Fruit fly (Drosophila melanogaster): Measurements from ENCODE around the gene gry.

Gene gry

dm6 chr3L:3184104-3184503, 14.8 kb upstream of the gry start, which contains the start of gene CG42494:
Gene CG42494 (plus strand): TSS chr3L:3184404.
- TF ChIP-seq CG17801 (GFP tag; optimal IDR thresholded peaks at IDR 0.05; ENCODE audit: partially characterized antibody), result no peak

dm6 chr3L:3186364-3186763, 12.5 kb upstream of the gry start, which contains the start of gene CG32284:
Gene CG32284 (plus strand): TSS chr3L:3186664.
- no peak for TF ChIP-seq CG17801 (GFP tag; optimal IDR thresholded peaks at IDR 0.05; ENCODE audit: partially characterized antibody)

dm6 chr3L:3187263-3187662, 11.6 kb upstream of the gry start, which contains the start of gene CG14957:
Gene CG14957 (plus strand): TSS chr3L:3187563.
- no peak for TF ChIP-seq CG17801 (GFP tag; optimal IDR thresholded peaks at IDR 0.05; ENCODE audit: partially characterized antibody)

- no peak for TF ChIP-seq CG17801 (GFP tag; optimal IDR thresholded peaks at IDR 0.05; ENCODE audit: partially characterized antibody)
These were observed 9.2 kb upstream of the gry start, which contains the start of the genes CG42525 and CG14958 for dm6 chr3L:3189647-3190046. Gene CG42525 (minus strand): TSS chr3L:3189747. Gene CG14958 (plus strand): TSS chr3L:3189978.

- TF ChIP-seq CG17801 (GFP tag; optimal IDR thresholded peaks at IDR 0.05; ENCODE audit: partially characterized antibody), result no peak
These were observed 6.5 kb upstream of the gry start, which contains the start of gene CG14965 for dm6 chr3L:3192333-3192894. Gene CG14965 (minus strand): TSS chr3L:3192491.

dm6 chr3L:3192912-3193311, 6.0 kb upstream of the gry start, which contains the start of gene Hsp83:
Gene Hsp83 (plus strand): TSS chr3L:3192969.
- peak; percentile 98 for TF ChIP-seq CG17801 (GFP tag; optimal IDR thresholded peaks at IDR 0.05; ENCODE audit: partially characterized antibody)

- TF ChIP-seq CG17801 (GFP tag; optimal IDR thresholded peaks at IDR 0.05; ENCODE audit: partially characterized antibody), result peak; percentile 86
These were observed 4.8 kb upstream of the gry start for dm6 chr3L:3194059-3194458.

- TF ChIP-seq CG17801 (GFP tag; optimal IDR thresholded peaks at IDR 0.05; ENCODE audit: partially characterized antibody), result peak; percentile 58
These were observed 1.4 kb upstream of the gry start, which contains the start of gene CG14966 for dm6 chr3L:3197464-3197863. Gene CG14966 (minus strand): TSS chr3L:3197631.

dm6 chr3L:3203062-3203461, 4.2 kb downstream of the gry start, which contains the start of gene CG32271:
Gene CG32271 (minus strand): TSS chr3L:3203162.
- no peak for TF ChIP-seq CG17801 (GFP tag; optimal IDR thresholded peaks at IDR 0.05; ENCODE audit: partially characterized antibody)

dm6 chr3L:3204348-3204747, 5.5 kb downstream of the gry start, which contains the start of gene CG33159:
Gene CG33159 (minus strand): TSS chr3L:3204448.
- no peak for TF ChIP-seq CG17801 (GFP tag; optimal IDR thresholded peaks at IDR 0.05; ENCODE audit: partially characterized antibody)

dm6 chr3L:3205349-3205748, 6.5 kb downstream of the gry start, which contains the start of gene CG32277:
Gene CG32277 (minus strand): TSS chr3L:3205449.
- TF ChIP-seq CG17801 (GFP tag; optimal IDR thresholded peaks at IDR 0.05; ENCODE audit: partially characterized antibody), result no peak

- TF ChIP-seq CG17801 (GFP tag; optimal IDR thresholded peaks at IDR 0.05; ENCODE audit: partially characterized antibody), result no peak
These were observed 7.4 kb downstream of the gry start, which contains the start of gene CG33160 for dm6 chr3L:3206263-3206662. Gene CG33160 (minus strand): TSS chr3L:3206363.

- TF ChIP-seq CG17801 (GFP tag; optimal IDR thresholded peaks at IDR 0.05; ENCODE audit: partially characterized antibody), result no peak
These were observed 10.0 kb downstream of the gry start, which contains the start of the genes CG32269 and CG32270 for dm6 chr3L:3208895-3209294. Gene CG32269 (minus strand): TSS chr3L:3208985. Gene CG32270 (minus strand): TSS chr3L:3208985.

- no peak for TF ChIP-seq CG17801 (GFP tag; optimal IDR thresholded peaks at IDR 0.05; ENCODE audit: partially characterized antibody)
These were observed 20.0 kb downstream of the gry start, which contains the start of the genes hob and nSMase for dm6 chr3L:3218859-3219258. Gene hob (minus strand): TSS chr3L:3218920. Gene nSMase (plus strand): TSS chr3L:3219156.

dm6 chr3L:3222643-3223389, 23.9 kb downstream of the gry start, which contains the start of the genes RpL28 and eIF1:
Gene RpL28 (minus strand): TSS chr3L:3222960.
Gene eIF1 (plus strand): TSS chr3L:3223341.
- TF ChIP-seq CG17801 (GFP tag; optimal IDR thresholded peaks at IDR 0.05; ENCODE audit: partially characterized antibody), result peak; percentile 85
